Worm (Caenorhabditis elegans) whole organism, young adult: ENCODE measurements around the gene M03F8.1.

ENCODE experiments used
- B0261.1 ChIP-seq: sonication (generic microtip); optimal IDR thresholded peaks from 2 replicates; lab custom pipeline; 2016; ENCODE audit warnings: mild to moderate bottlenecking, missing genetic modification characterization, moderate library complexity, missing compliant biosample characterization
- D2030.7 ChIP-seq: fragments of 200-800 bp; sonication (Bioruptor generic); IDR thresholded peaks from 2 replicates; pipeline ENCODE4 v1.3.6; 2022; ENCODE audit warnings: missing genetic modification reagents, missing genetic modification characterization, missing compliant biosample characterization
- F10E7.11 ChIP-seq: sonication (generic microtip); optimal IDR thresholded peaks from 2 replicates; lab custom pipeline; 2017; ENCODE audit warnings: mild to moderate bottlenecking, missing genetic modification characterization, moderate library complexity, missing compliant biosample characterization
- F22D6.2 ChIP-seq: sonication (generic microtip); optimal IDR thresholded peaks from 2 replicates; lab custom pipeline; 2016; ENCODE audit warnings: mild to moderate bottlenecking, missing genetic modification characterization, missing compliant biosample characterization
- F52B5.7 ChIP-seq: sonication (generic microtip); optimal IDR thresholded peaks from 2 replicates; lab custom pipeline; 2016; ENCODE audit warnings: mild to moderate bottlenecking, missing genetic modification characterization, missing compliant biosample characterization
- K12H6.12 ChIP-seq: fragments of 200-800 bp; sonication (Bioruptor generic); optimal IDR thresholded peaks from 2 replicates; lab custom pipeline; 2018; ENCODE audit warnings: mild to moderate bottlenecking, missing genetic modification characterization, missing compliant biosample characterization
- Y56A3A.18 ChIP-seq: fragments of 200-800 bp; sonication (Bioruptor generic); IDR thresholded peaks from 2 replicates; pipeline ENCODE4 v1.3.6; 2022; ENCODE audit warnings: missing genetic modification reagents, missing genetic modification characterization, missing compliant biosample characterization
- ama-1 ChIP-seq, 3 experiments: fragments of 150-350 bp in 1 of 3; sonication (generic microtip) in 2 of 3; optimal IDR thresholded peaks; 2 replicates each; lab custom pipeline; 2014 to 2018; ENCODE audit warnings: missing biosample characterization in 2 of 3, missing genetic modification characterization in 2 of 3, missing genetic modification reagents in 2 of 3
- aptf-2 ChIP-seq: fragments of 200-800 bp; sonication (Bioruptor generic); conservative IDR thresholded peaks from 2 replicates; pipeline ENCODE4 v1.3.6; 2022; ENCODE audit warnings: missing genetic modification reagents, missing genetic modification characterization, missing compliant biosample characterization
- aptf-3 ChIP-seq: fragments of 200-800 bp; sonication (Bioruptor generic); IDR thresholded peaks from 2 replicates; pipeline ENCODE4 v1.3.6; 2022; ENCODE audit warnings: missing genetic modification characterization, missing compliant biosample characterization
- attf-5 ChIP-seq: fragments of 200-800 bp; sonication (Bioruptor generic); optimal IDR thresholded peaks from 2 replicates; lab custom pipeline; 2018; ENCODE audit warnings: mild to moderate bottlenecking, missing genetic modification characterization, missing compliant biosample characterization
- bed-1 ChIP-seq: fragments of 200-800 bp; sonication (Bioruptor generic); IDR thresholded peaks from 2 replicates; pipeline ENCODE4 v1.3.6; 2022; ENCODE audit warnings: missing genetic modification reagents, missing genetic modification characterization, missing compliant biosample characterization
- cebp-1 ChIP-seq, 2 experiments: fragments of 200-800 bp in 1 of 2; sonication (Bioruptor generic) in 1 of 2; sonication (generic microtip) in 1 of 2; IDR thresholded peaks in 1 of 2; optimal IDR thresholded peaks in 1 of 2; 2 replicates each; pipeline versions ENCODE4 v1.3.6 to Lab custom; 2017 to 2022; ENCODE audit warnings: missing compliant biosample characterization in 2 of 2, missing genetic modification characterization in 2 of 2, mild to moderate bottlenecking in 1 of 2, missing genetic modification reagents in 1 of 2, moderate library complexity in 1 of 2
- cebp-2 ChIP-seq: fragments of 200-800 bp; sonication (Bioruptor generic); IDR thresholded peaks from 2 replicates; pipeline ENCODE4 v1.3.6; 2022; ENCODE audit warnings: missing genetic modification characterization, missing compliant biosample characterization
- ceh-27 ChIP-seq: fragments of 200-800 bp; sonication (Bioruptor generic); optimal IDR thresholded peaks from 2 replicates; lab custom pipeline; 2018; ENCODE audit warnings: mild to moderate bottlenecking, missing genetic modification characterization, moderate library complexity, missing compliant biosample characterization
- ceh-58 ChIP-seq: fragments of 200-800 bp; sonication (Bioruptor generic); IDR thresholded peaks from 2 replicates; pipeline ENCODE4 v1.3.6; 2022; ENCODE audit warnings: missing genetic modification characterization, missing compliant biosample characterization
- egl-18 ChIP-seq: fragments of 200-800 bp; sonication (Bioruptor generic); IDR thresholded peaks from 2 replicates; pipeline ENCODE4 v1.3.6; 2022; ENCODE audit warnings: missing genetic modification reagents, missing genetic modification characterization, missing compliant biosample characterization
- egl-44 ChIP-seq: fragments of 200-800 bp; sonication (Bioruptor generic); IDR thresholded peaks from 2 replicates; pipeline ENCODE4 v1.3.6; 2022; ENCODE audit warnings: missing genetic modification reagents, missing genetic modification characterization, missing compliant biosample characterization
- hmg-1.2 ChIP-seq: fragments of 200-800 bp; sonication (Bioruptor generic); IDR thresholded peaks from 2 replicates; pipeline ENCODE4 v1.3.6; 2022; ENCODE audit warnings: missing genetic modification reagents, missing genetic modification characterization, missing compliant biosample characterization
- hmg-20 ChIP-seq: fragments of 200-800 bp; sonication (Bioruptor generic); IDR thresholded peaks from 2 replicates; pipeline ENCODE4 v1.3.6; 2022; ENCODE audit warnings: missing genetic modification reagents, missing genetic modification characterization, missing compliant biosample characterization
- hsf-1 ChIP-seq: fragments of 200-800 bp; sonication (Bioruptor generic); IDR thresholded peaks from 2 replicates; pipeline ENCODE4 v1.3.6; 2022; ENCODE audit warnings: missing genetic modification reagents, missing genetic modification characterization, missing compliant biosample characterization
- let-526 ChIP-seq: fragments of 200-800 bp; sonication (Bioruptor generic); IDR thresholded peaks from 2 replicates; pipeline ENCODE4 v1.3.6; 2022; ENCODE audit warnings: missing genetic modification reagents, missing genetic modification characterization, missing compliant biosample characterization
- lin-35 ChIP-seq, 3 experiments: fragments of 150-350 bp in 2 of 3; sonication (generic microtip) in 1 of 3; optimal IDR thresholded peaks; 2 replicates each; lab custom pipeline; 2014 to 2018; ENCODE audit warnings: missing biosample characterization in 3 of 3, missing genetic modification characterization in 3 of 3, missing genetic modification reagents in 3 of 3
- lir-1 ChIP-seq: fragments of 200-800 bp; sonication (Bioruptor generic); conservative IDR thresholded peaks from 2 replicates; pipeline ENCODE4 v1.3.6; 2022; ENCODE audit warnings: missing genetic modification reagents, missing genetic modification characterization, missing compliant biosample characterization
- madf-10 ChIP-seq: sonication (generic microtip); optimal IDR thresholded peaks from 2 replicates; lab custom pipeline; 2016; ENCODE audit warnings: mild to moderate bottlenecking, missing genetic modification characterization, missing compliant biosample characterization
- nfya-1 ChIP-seq: sonication (generic microtip); optimal IDR thresholded peaks from 2 replicates; lab custom pipeline; 2017; ENCODE audit warnings: antibody characterized with exemption, missing compliant biosample characterization, missing genetic modification characterization, borderline replicate concordance; ENCODE audit not compliant: insufficient read depth
- nfya-2 ChIP-seq: fragments of 200-800 bp; sonication (Bioruptor generic); IDR thresholded peaks from 2 replicates; pipeline ENCODE4 v1.3.6; 2022; ENCODE audit warnings: missing genetic modification reagents, missing genetic modification characterization, missing compliant biosample characterization
- nhr-120 ChIP-seq: fragments of 200-800 bp; sonication (Bioruptor generic); IDR thresholded peaks from 2 replicates; pipeline ENCODE4 v1.3.6; 2022; ENCODE audit warnings: missing genetic modification characterization, missing compliant biosample characterization
- nhr-90 ChIP-seq: sonication (generic microtip); optimal IDR thresholded peaks from 2 replicates; lab custom pipeline; 2016; ENCODE audit warnings: missing genotype, mild to moderate bottlenecking, missing genetic modification characterization, missing compliant biosample characterization
- repo-1 ChIP-seq: sonication (generic microtip); optimal IDR thresholded peaks from 2 replicates; lab custom pipeline; 2017; ENCODE audit warnings: mild to moderate bottlenecking, missing genetic modification characterization, missing compliant biosample characterization
- unc-62 ChIP-seq: fragments of 150-350 bp; optimal IDR thresholded peaks from 2 replicates; lab custom pipeline; 2014; ENCODE audit warnings: missing biosample characterization, missing genetic modification reagents, missing genetic modification characterization
- ztf-3 ChIP-seq: fragments of 200-800 bp; sonication (Bioruptor generic); optimal IDR thresholded peaks from 2 replicates; lab custom pipeline; 2018; ENCODE audit warnings: mild to moderate bottlenecking, missing genetic modification characterization, missing compliant biosample characterization

M03F8.1 gene

DNA sequence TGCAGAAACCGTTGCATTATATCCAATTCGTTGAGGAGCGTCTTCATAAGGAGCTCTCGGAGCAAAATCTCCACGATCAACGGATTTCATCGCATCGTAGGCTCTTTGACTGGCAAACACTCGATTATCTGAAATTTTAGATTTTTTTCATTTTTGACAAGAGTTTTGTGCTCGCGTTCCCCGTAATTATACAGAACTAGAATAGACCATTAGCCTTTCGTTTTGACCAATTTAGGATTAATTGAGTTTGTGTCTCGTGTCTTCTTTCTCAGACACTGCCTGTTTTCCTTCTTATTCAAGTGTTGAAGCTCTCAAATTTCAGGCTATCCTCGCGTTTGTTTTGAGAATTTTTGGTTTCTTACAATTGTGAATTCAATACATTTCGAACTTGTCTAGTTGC lies 11.9 kb downstream of the M03F8.1 start (continued):
- TF ChIP-seq nfya-1, result no peak
- TF ChIP-seq F52B5.7 (tag; lab: Kevin White, UChicago), result no peak
- TF ChIP-seq Y56A3A.18, result no peak

DNA sequence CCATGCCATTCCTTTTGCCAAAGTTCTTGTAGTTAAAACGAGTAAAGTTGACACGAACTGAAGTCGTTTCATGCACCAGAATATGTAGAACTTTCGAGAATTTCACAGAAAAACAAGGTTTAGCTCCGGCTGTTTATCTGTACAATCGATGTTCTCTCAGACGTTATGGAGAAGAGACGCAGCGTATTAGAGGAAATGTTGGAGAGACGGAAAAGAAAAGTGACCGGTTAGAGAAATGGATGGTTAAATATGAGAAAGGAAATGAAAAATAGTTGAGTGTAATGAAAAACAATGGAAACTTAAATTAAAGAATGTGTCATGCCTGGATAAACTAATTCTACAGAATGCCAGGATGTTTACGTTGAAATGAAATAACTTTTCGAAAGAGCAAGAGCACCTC lies 12.5 kb downstream of the M03F8.1 start, which contains the start of gene pcm-1:
Gene pcm-1, minus strand, starts transcription at position 187 of the 400 bp plus-strand sequence.
- TF ChIP-seq hmg-1.2 (GFP tag; lab: Robert Waterston, UW) (peak; percentile 45; the same call in 1 of the 2 replicates), F22D6.2 (tag; lab: Kevin White, UChicago) (no peak), K12H6.12 (tag; lab: Kevin White, UChicago) (peak; percentile 33), attf-5 (GFP tag; lab: Kevin White, UChicago) (no peak), ceh-58 (GFP tag; lab: Robert Waterston, UW) (no peak)

DNA sequence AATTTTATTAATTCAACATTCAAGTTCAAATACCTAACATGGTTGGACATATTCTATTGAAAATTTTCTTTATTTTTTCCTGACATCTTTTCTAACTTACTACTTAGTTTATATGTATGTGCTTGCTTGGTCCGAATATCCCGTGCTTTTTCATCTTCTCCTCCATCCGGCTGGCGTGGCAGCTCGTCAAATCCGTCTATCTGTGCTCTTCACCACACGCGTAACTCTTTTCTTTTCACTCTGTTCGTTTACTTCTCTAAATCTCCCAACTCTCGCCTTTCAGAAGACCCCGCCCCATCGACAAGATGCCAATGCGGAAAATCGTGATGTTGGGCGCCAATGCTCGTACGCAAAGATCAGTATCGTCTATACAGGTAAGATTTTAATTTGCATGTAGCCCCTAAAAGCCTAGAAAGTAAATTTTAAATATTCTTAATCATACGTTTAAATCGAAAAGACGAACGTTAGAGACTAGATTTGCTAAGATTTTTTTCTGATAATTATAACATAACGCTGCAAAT lies 13.5 kb downstream of the M03F8.1 start:
- TF ChIP-seq K12H6.12 (tag; lab: Kevin White, UChicago) (peak; percentile 13), hmg-20 (GFP tag; lab: Robert Waterston, UW) (no peak), egl-44 (no peak), lin-35 (GFP tag; optimal IDR thresholded peaks at IDR 0.05; lab: Kevin White, UChicago) (peak in 1 of 3 experiments; percentile 18), ceh-27 (GFP tag; lab: Kevin White, UChicago) (no peak)

DNA sequence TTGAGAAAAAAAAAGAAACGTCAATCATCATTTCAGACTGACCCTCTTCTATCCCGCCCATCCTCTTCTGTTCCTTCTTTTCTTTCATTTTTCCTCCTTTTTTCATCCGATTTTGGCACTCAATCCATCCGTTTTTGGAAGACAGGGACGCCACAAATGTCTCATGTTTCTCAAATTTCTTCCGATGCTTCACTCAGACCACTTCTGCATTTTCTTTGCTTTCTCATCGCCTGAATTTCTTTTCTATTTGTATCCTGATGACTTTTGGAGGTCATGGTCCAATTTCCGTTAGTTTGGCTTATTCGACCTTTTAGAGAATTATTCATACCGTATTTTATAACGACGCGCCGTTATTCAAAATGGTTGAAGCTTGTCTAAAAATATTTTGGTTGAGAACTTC lies 21.3 kb downstream of the M03F8.1 start:
- no peak for TF ChIP-seq cebp-2
- no peak for TF ChIP-seq aptf-2 (GFP tag; lab: Robert Waterston, UW)
- no peak for TF ChIP-seq let-526 (GFP tag; lab: Robert Waterston, UW)
- no peak for TF ChIP-seq B0261.1
- TF ChIP-seq ama-1 (optimal IDR thresholded peaks at IDR 0.05; lab: Kevin White, UChicago), result no peak
- TF ChIP-seq ama-1 (GFP tag; optimal IDR thresholded peaks at IDR 0.05; lab: Kevin White, UChicago), result no peak
- TF ChIP-seq nhr-90 (tag; lab: Kevin White, UChicago), result no peak
- TF ChIP-seq lir-1 (GFP tag; lab: Robert Waterston, UW), result no peak
- TF ChIP-seq egl-18 (GFP tag; lab: Robert Waterston, UW), result no peak
- TF ChIP-seq bed-1, result no peak
- no peak for TF ChIP-seq F10E7.11 (tag; lab: Kevin White, UChicago)
- no peak for TF ChIP-seq cebp-1 (GFP tag; IDR thresholded peaks at IDR 0.05; lab: Robert Waterston, UW)
- TF ChIP-seq cebp-1 (tag; optimal IDR thresholded peaks at IDR 0.05; lab: Kevin White, UChicago), result no peak
- TF ChIP-seq nhr-120 (GFP tag; lab: Robert Waterston, UW), result no peak
- no peak for TF ChIP-seq repo-1 (tag; lab: Kevin White, UChicago)
- no peak for TF ChIP-seq D2030.7 (GFP tag; lab: Robert Waterston, UW)
- TF ChIP-seq ztf-3, result no peak

DNA sequence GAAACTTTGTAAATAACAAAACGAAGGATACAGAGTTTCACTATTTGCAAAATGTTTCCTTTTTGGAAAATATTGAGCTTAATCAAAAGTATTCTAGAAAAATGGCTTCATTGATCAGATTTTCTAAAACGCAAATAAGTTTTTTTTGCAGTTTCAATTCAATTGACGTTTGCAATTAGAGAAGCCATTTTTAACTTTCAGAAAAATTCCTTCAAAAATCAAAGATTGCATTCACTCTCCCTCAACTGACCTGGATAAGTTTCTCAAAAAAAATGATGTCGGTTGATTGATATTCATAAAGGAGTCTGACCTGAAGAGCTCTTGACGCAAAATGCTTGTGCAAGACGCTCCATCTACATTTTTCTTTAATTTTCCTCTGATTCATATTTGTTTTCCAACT lies 22.5 kb downstream of the M03F8.1 start:
- no peak for TF ChIP-seq unc-62 (GFP tag; lab: Kevin White, UChicago)
- no peak for TF ChIP-seq hsf-1 (GFP tag; lab: Robert Waterston, UW)
- TF ChIP-seq madf-10 (tag; lab: Kevin White, UChicago), result no peak
- TF ChIP-seq nfya-2, result no peak
- TF ChIP-seq ceh-27 (GFP tag; lab: Kevin White, UChicago), result no peak
- TF ChIP-seq aptf-3 (GFP tag; lab: Robert Waterston, UW), result no peak
- TF ChIP-seq, all 124 proteins: peak for 0
